Worm (Caenorhabditis elegans) whole organism, L4 larva: ENCODE results near the gene clec-196.
A peak's percentile ranks its signal among the peaks of the same experiment; 100 is the strongest.

Source experiments
- F37D6.2 ChIP-seq: sonication (generic microtip); optimal IDR thresholded peaks from 2 replicates; lab custom pipeline; 2016; ENCODE audit warnings: mild to moderate bottlenecking, missing genetic modification characterization, missing compliant biosample characterization
- F49E8.2 ChIP-seq: sonication (generic microtip); optimal IDR thresholded peaks from 2 replicates; lab custom pipeline; 2016; ENCODE audit warnings: missing compliant biosample characterization, mild to moderate bottlenecking, missing genetic modification characterization, borderline replicate concordance
- Y75B8A.6 ChIP-seq: fragments of 200-800 bp; sonication (Bioruptor generic); IDR thresholded peaks from 2 replicates; pipeline ENCODE4 v1.3.6; 2022; ENCODE audit warnings: missing genetic modification reagents, missing genetic modification characterization, missing compliant biosample characterization
- ZK546.5 ChIP-seq, 2 experiments: sonication (generic microtip); optimal IDR thresholded peaks; 2 replicates each; lab custom pipeline; 2017; ENCODE audit warnings: missing biosample characterization in 2 of 2, missing genetic modification characterization in 2 of 2
- aha-1 ChIP-seq: fragments of 150-350 bp; peaks from one replicate; lab custom pipeline; 2014; ENCODE audit warnings: missing biosample characterization, missing genetic modification characterization
- attf-4 ChIP-seq: sonication (generic microtip); optimal IDR thresholded peaks from 3 replicates; lab custom pipeline; 2017; ENCODE audit warnings: missing biosample characterization, missing genetic modification characterization
- ceh-20 ChIP-seq: fragments of 200-800 bp; sonication (Bioruptor generic); IDR thresholded peaks from 2 replicates; pipeline ENCODE4 v1.3.6; 2022; ENCODE audit warnings: missing genetic modification reagents, missing genetic modification characterization, missing compliant biosample characterization
- ceh-32 ChIP-seq: sonication (generic microtip); optimal IDR thresholded peaks from 2 replicates; lab custom pipeline; 2016; ENCODE audit warnings: mild to moderate bottlenecking, missing genetic modification characterization, missing compliant biosample characterization; ENCODE audit not compliant: poor library complexity
- ctbp-1 ChIP-seq: fragments of 200-800 bp; sonication (Bioruptor generic); IDR thresholded peaks from 2 replicates; pipeline ENCODE4 v1.3.6; 2022; ENCODE audit warnings: missing genetic modification reagents, missing genetic modification characterization, missing compliant biosample characterization
- daf-16 ChIP-seq, 3 experiments: sonication (generic microtip); optimal IDR thresholded peaks; 2 replicates each; lab custom pipeline; 2016 to 2017; ENCODE audit warnings: missing genetic modification characterization in 3 of 3, missing genetic modification reagents in 3 of 3, mild to moderate bottlenecking in 2 of 3, missing compliant biosample characterization in 2 of 3, missing biosample characterization in 1 of 3, moderate library complexity in 1 of 3
- dmd-6 ChIP-seq: fragments of 200-800 bp; sonication (Bioruptor generic); IDR thresholded peaks from 2 replicates; pipeline ENCODE4 v1.3.6; 2022; ENCODE audit warnings: missing genetic modification reagents, missing genetic modification characterization, missing compliant biosample characterization
- duxl-1 ChIP-seq: sonication (generic microtip); optimal IDR thresholded peaks from 2 replicates; lab custom pipeline; 2016; ENCODE audit warnings: mild to moderate bottlenecking, missing genetic modification characterization, moderate library complexity, missing compliant biosample characterization; ENCODE audit not compliant: poor library complexity
- dve-1 ChIP-seq: sonication (generic microtip); optimal IDR thresholded peaks from 2 replicates; lab custom pipeline; 2017; ENCODE audit warnings: antibody characterized with exemption, mild to moderate bottlenecking, missing genetic modification characterization, missing compliant biosample characterization; ENCODE audit not compliant: insufficient read depth
- hif-1 ChIP-seq, 2 experiments: sonication (generic microtip); optimal IDR thresholded peaks; 2 replicates each; lab custom pipeline; 2016 to 2017; ENCODE audit warnings: missing compliant biosample characterization in 2 of 2, missing genetic modification characterization in 2 of 2, missing genetic modification reagents in 2 of 2, missing genotype in 2 of 2, mild to moderate bottlenecking in 1 of 2
- hmg-1.1 ChIP-seq: fragments of 200-800 bp; sonication (Bioruptor generic); IDR thresholded peaks from 2 replicates; pipeline ENCODE4 v1.3.6; 2022; ENCODE audit warnings: missing genetic modification reagents, missing genetic modification characterization, missing compliant biosample characterization
- lin-13 ChIP-seq: fragments of 150-350 bp; optimal IDR thresholded peaks from 2 replicates; lab custom pipeline; 2014; ENCODE audit warnings: missing biosample characterization, missing genetic modification reagents, missing genetic modification characterization
- lin-15B ChIP-seq: fragments of 150-350 bp; sonication (generic microtip); optimal IDR thresholded peaks from 3 replicates; lab custom pipeline; 2014; ENCODE audit warnings: missing biosample characterization, missing genetic modification characterization
- lin-29 ChIP-seq: fragments of 200-800 bp; sonication (Bioruptor generic); IDR thresholded peaks from 2 replicates; pipeline ENCODE4 v1.3.6; 2022; ENCODE audit warnings: missing genetic modification reagents, missing genetic modification characterization, missing compliant biosample characterization
- lin-38 ChIP-seq: fragments of 200-800 bp; sonication (Bioruptor generic); IDR thresholded peaks from 2 replicates; pipeline ENCODE4 v1.3.6; 2022; ENCODE audit warnings: missing genetic modification reagents, missing genetic modification characterization, missing compliant biosample characterization
- lin-39 ChIP-seq: fragments of 150-350 bp; optimal IDR thresholded peaks from 2 replicates; lab custom pipeline; 2014; ENCODE audit warnings: missing biosample characterization, missing genetic modification reagents, missing genetic modification characterization
- lsy-2 ChIP-seq, 2 experiments: fragments of 150-350 bp in 1 of 2; sonication (generic microtip) in 1 of 2; optimal IDR thresholded peaks; 2 replicates each; lab custom pipeline; 2014 to 2017; ENCODE audit warnings: missing biosample characterization in 2 of 2, missing genetic modification characterization in 2 of 2
- mdl-1 ChIP-seq, 2 experiments: fragments of 150-350 bp in 1 of 2; sonication (generic microtip) in 1 of 2; optimal IDR thresholded peaks; 2 replicates each; lab custom pipeline; 2014 to 2017; ENCODE audit warnings: missing biosample characterization in 2 of 2, missing genetic modification characterization in 2 of 2
- mep-1 ChIP-seq: fragments of 150-350 bp; sonication (generic microtip); optimal IDR thresholded peaks from 3 replicates; lab custom pipeline; 2014; ENCODE audit warnings: missing biosample characterization, missing genetic modification characterization
- mxl-2 ChIP-seq: fragments of 200-800 bp; sonication (Bioruptor generic); conservative IDR thresholded peaks from 2 replicates; pipeline ENCODE4 v1.3.6; 2022; ENCODE audit warnings: missing genetic modification reagents, missing genetic modification characterization, missing compliant biosample characterization
- mxl-3 ChIP-seq: fragments of 200-800 bp; sonication (Bioruptor generic); optimal IDR thresholded peaks from 2 replicates; lab custom pipeline; 2018; ENCODE audit warnings: mild to moderate bottlenecking, missing genetic modification characterization, missing compliant biosample characterization
- nhr-111 ChIP-seq: fragments of 200-800 bp; sonication (Bioruptor generic); optimal IDR thresholded peaks from 2 replicates; lab custom pipeline; 2018; ENCODE audit warnings: mild to moderate bottlenecking, missing genetic modification characterization, missing compliant biosample characterization
- nhr-237 ChIP-seq: sonication (generic microtip); optimal IDR thresholded peaks from 2 replicates; lab custom pipeline; 2017; ENCODE audit warnings: missing biosample characterization, missing genetic modification characterization
- nhr-25 ChIP-seq: sonication (generic microtip); optimal IDR thresholded peaks from 2 replicates; lab custom pipeline; 2017; ENCODE audit warnings: missing genetic modification characterization, mild to moderate bottlenecking, missing compliant biosample characterization, antibody characterized with exemption, moderate library complexity, borderline replicate concordance; ENCODE audit not compliant: insufficient read depth
- nhr-28 ChIP-seq: fragments of 150-350 bp; optimal IDR thresholded peaks from 2 replicates; lab custom pipeline; 2014; ENCODE audit warnings: missing biosample characterization, missing genetic modification characterization
- nhr-48 ChIP-seq: sonication (generic microtip); optimal IDR thresholded peaks from 2 replicates; lab custom pipeline; 2016; ENCODE audit warnings: mild to moderate bottlenecking, missing genetic modification characterization, missing compliant biosample characterization
- nhr-77 ChIP-seq: fragments of 150-350 bp; optimal IDR thresholded peaks from 2 replicates; lab custom pipeline; 2014; ENCODE audit warnings: missing biosample characterization, missing genetic modification characterization
- pha-4 ChIP-seq, 2 experiments: fragments of 150-350 bp in 1 of 2; fragments of 200-800 bp in 1 of 2; sonication (Bioruptor generic) in 1 of 2; IDR thresholded peaks in 1 of 2; optimal IDR thresholded peaks in 1 of 2; 2 replicates each; pipeline versions ENCODE4 v1.3.6 to Lab custom; 2014 to 2022; ENCODE audit warnings: missing genetic modification characterization in 2 of 2, missing genetic modification reagents in 2 of 2, missing biosample characterization in 1 of 2, missing compliant biosample characterization in 1 of 2
- php-3 ChIP-seq: fragments of 200-800 bp; sonication (Bioruptor generic); IDR thresholded peaks from 2 replicates; pipeline ENCODE4 v1.3.6; 2022; ENCODE audit warnings: missing genetic modification reagents, missing genetic modification characterization, missing compliant biosample characterization
- skn-1 ChIP-seq: fragments of 150-350 bp; optimal IDR thresholded peaks from 2 replicates; lab custom pipeline; 2014; ENCODE audit warnings: missing biosample characterization, missing genetic modification characterization
- snpc-1.2 ChIP-seq: fragments of 200-800 bp; sonication (Bioruptor generic); IDR thresholded peaks from 2 replicates; pipeline ENCODE4 v1.3.6; 2022; ENCODE audit warnings: missing genetic modification reagents, missing genetic modification characterization, missing compliant biosample characterization
- unc-39 ChIP-seq: sonication (generic microtip); optimal IDR thresholded peaks from 2 replicates; lab custom pipeline; 2017; ENCODE audit warnings: missing biosample characterization, missing genetic modification characterization
- unc-62 ChIP-seq, 3 experiments: fragments of 150-350 bp in 1 of 3; sonication (generic microtip); optimal IDR thresholded peaks in 2 of 3; peaks in 1 of 3; 1 replicate in 1 of 3; 2 replicates in 2 of 3; lab custom pipeline; 2014 to 2017; ENCODE audit warnings: missing biosample characterization in 3 of 3, missing genetic modification characterization in 3 of 3, missing genetic modification reagents in 3 of 3, missing genotype in 1 of 3
- zfp-2 ChIP-seq: sonication (generic microtip); optimal IDR thresholded peaks from 2 replicates; lab custom pipeline; 2016; ENCODE audit warnings: mild to moderate bottlenecking, missing genetic modification characterization, missing compliant biosample characterization
- zip-11 ChIP-seq: fragments of 200-800 bp; sonication (Bioruptor generic); IDR thresholded peaks from 2 replicates; pipeline ENCODE4 v1.3.6; 2022; ENCODE audit warnings: missing genetic modification characterization, missing compliant biosample characterization
- zip-2 ChIP-seq: fragments of 150-350 bp; optimal IDR thresholded peaks from 2 replicates; lab custom pipeline; 2014; ENCODE audit warnings: missing biosample characterization, missing genetic modification characterization
- ztf-7 ChIP-seq: fragments of 150-350 bp; optimal IDR thresholded peaks from 2 replicates; lab custom pipeline; 2014; ENCODE audit warnings: missing biosample characterization, missing genetic modification characterization

Gene clec-196

DNA sequence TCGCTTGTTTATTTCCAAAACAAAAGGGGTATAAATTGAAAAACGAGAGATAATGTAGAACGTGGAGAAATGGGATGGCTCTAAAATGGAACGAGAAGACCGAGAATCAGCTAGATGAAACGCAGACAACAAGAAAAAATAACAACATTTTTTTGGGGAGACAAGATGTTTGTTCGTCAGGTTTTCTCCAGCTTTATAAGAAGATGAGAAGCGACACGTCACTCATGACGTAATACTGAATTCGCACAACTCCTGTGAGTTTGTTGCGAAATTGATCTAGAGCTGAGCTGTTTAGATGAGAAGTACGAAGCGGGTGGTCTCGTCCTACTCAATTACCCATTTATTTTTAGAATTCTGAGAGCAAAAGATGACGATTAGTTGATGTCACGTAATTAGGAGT is 8.5 kb downstream of the clec-196 start (continued):
- TF ChIP-seq Y75B8A.6: 0 out of 2 replicates have a peak, but pooled peaks have one; percentile 20
- no peak for TF ChIP-seq nhr-25 (tag; lab: Kevin White, UChicago)
- TF ChIP-seq snpc-1.2 (GFP tag; lab: Robert Waterston, UW): 0 out of 2 replicates have a peak, but pooled peaks have one; percentile 34
- TF ChIP-seq hif-1 (tag; optimal IDR thresholded peaks at IDR 0.05; lab: Kevin White, UChicago): peak in 1 of 2 experiments; percentile 26
- no peak for TF ChIP-seq mxl-2 (GFP tag; lab: Robert Waterston, UW)
- TF ChIP-seq mep-1 (tag; lab: Kevin White, UChicago): peak; percentile 12
- TF ChIP-seq F37D6.2: no peak
- peak; percentile 39; the same call in 1 of the 2 replicates for TF ChIP-seq ceh-20 (GFP tag; lab: Robert Waterston, UW)
- no peak for TF ChIP-seq zfp-2
- no peak for TF ChIP-seq hmg-1.1 (GFP tag; lab: Robert Waterston, UW)
- no peak for TF ChIP-seq attf-4 (tag; lab: Kevin White, UChicago)
- peak in 1 of 2 experiments; percentile 3 for TF ChIP-seq mdl-1 (tag; optimal IDR thresholded peaks at IDR 0.05; lab: Kevin White, UChicago)
- no peak for TF ChIP-seq nhr-28
- no peak for TF ChIP-seq nhr-48 (tag; lab: Kevin White, UChicago)
- TF ChIP-seq lin-29 (GFP tag; lab: Robert Waterston, UW): no peak
- TF ChIP-seq F49E8.2 (tag; lab: Kevin White, UChicago): no peak
- TF ChIP-seq ZK546.5 (tag; optimal IDR thresholded peaks at IDR 0.05; lab: Kevin White, UChicago): no peak

- no peak for TF ChIP-seq lin-29 (GFP tag; lab: Robert Waterston, UW)
- peak; percentile 48 for TF ChIP-seq ztf-7 (tag; lab: Kevin White, UChicago)
- TF ChIP-seq lin-38: 0 out of 2 replicates have a peak, but pooled peaks have one; percentile 10
- TF ChIP-seq mxl-3: no peak
- TF ChIP-seq dve-1 (tag; lab: Kevin White, UChicago): peak; percentile 0
Observed at ce11 chrIV:17287908-17288675, 11.3 kb downstream of the clec-196 start, which contains the start of gene zipt-7.1. Gene zipt-7.1, minus strand, starts transcription at chrIV:17288139.

DNA sequence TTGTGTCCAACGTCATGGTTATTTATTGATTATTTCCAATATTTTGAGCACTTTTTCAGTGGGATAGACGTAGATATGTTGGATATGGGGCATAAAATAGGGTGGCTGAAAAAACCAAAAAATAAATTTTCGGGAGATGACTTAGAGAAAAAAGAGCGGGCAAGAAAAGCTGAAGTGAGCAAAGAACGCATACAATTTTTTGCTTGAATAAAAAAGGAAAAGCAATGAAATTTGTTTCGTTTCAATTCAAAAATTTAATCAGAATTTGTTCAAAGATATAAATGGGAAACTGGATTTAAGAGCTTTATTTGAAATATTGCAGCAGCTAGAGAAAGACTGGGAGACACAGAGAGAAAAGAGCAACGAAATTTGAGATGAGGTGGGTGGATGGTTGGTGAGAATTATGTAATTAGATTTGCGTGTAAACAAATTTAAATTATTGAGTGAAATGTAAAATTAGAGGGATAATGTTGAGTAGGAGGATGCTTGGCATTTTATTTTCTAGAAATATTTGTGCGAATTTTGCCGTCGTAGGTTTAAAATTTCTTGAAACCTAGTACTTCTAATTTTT is 15.0 kb downstream of the clec-196 start, which contains the start of the genes T28F3.11 and slc-17.4:
T28F3.11 (minus strand) TSS at position 51 of the 571 bp plus-strand sequence.
slc-17.4 (minus strand) TSS at position 105 of the 571 bp plus-strand sequence.
- TF ChIP-seq lin-15B (tag; lab: Kevin White, UChicago) (no peak), php-3 (no peak), unc-62 (GFP tag; optimal IDR thresholded peaks at IDR 0.05 in 1 of 2; lab: Kevin White, UChicago) (peak in 1 of 2 experiments; percentile 16), unc-62 (tag; optimal IDR thresholded peaks at IDR 0.05; lab: Kevin White, UChicago) (no peak), dmd-6 (GFP tag; lab: Robert Waterston, UW) (no peak), zip-11 (no peak)

ce11 chrIV:17292350-17292749 is 15.6 kb downstream of the clec-196 start:
- TF ChIP-seq lin-39: no peak
- TF ChIP-seq lin-29 (GFP tag; lab: Robert Waterston, UW): no peak
- no peak for TF ChIP-seq daf-16 (GFP tag; optimal IDR thresholded peaks at IDR 0.05; lab: Kevin White, UChicago)
- peak; percentile 48 for TF ChIP-seq daf-16 (tag; optimal IDR thresholded peaks at IDR 0.05; lab: Kevin White, UChicago)
- TF ChIP-seq pha-4 (GFP tag; IDR thresholded peaks at IDR 0.05; lab: Robert Waterston, UW): no peak
- TF ChIP-seq pha-4 (tag; optimal IDR thresholded peaks at IDR 0.05; lab: Kevin White, UChicago): no peak
- TF ChIP-seq unc-39 (tag; lab: Kevin White, UChicago): no peak
- TF ChIP-seq ctbp-1 (GFP tag; lab: Robert Waterston, UW): no peak
- no peak for TF ChIP-seq nhr-237
- TF ChIP-seq aha-1 (tag; lab: Kevin White, UChicago): peak; percentile 82
- TF ChIP-seq duxl-1 (tag; lab: Kevin White, UChicago): no peak
- TF ChIP-seq zip-2 (tag; lab: Kevin White, UChicago): no peak
- peak; percentile 15; the same call in 1 of the 2 replicates for TF ChIP-seq dmd-6 (GFP tag; lab: Robert Waterston, UW)
- no peak for TF ChIP-seq skn-1 (tag; lab: Kevin White, UChicago)
- no peak for TF ChIP-seq lsy-2 (tag; optimal IDR thresholded peaks at IDR 0.05; lab: Kevin White, UChicago)
- no peak for TF ChIP-seq nhr-77 (tag; lab: Kevin White, UChicago)
- TF ChIP-seq nhr-111 (GFP tag; lab: Kevin White, UChicago): no peak
- TF ChIP-seq ceh-32 (tag; lab: Kevin White, UChicago): no peak
- TF ChIP-seq lin-13 (GFP tag; lab: Kevin White, UChicago): no peak
- no peak for TF ChIP-seq Y75B8A.6
